Worm (Caenorhabditis elegans): ENCODE results near the gene Y45G12B.2.

The Y45G12B.2 gene

DNA sequence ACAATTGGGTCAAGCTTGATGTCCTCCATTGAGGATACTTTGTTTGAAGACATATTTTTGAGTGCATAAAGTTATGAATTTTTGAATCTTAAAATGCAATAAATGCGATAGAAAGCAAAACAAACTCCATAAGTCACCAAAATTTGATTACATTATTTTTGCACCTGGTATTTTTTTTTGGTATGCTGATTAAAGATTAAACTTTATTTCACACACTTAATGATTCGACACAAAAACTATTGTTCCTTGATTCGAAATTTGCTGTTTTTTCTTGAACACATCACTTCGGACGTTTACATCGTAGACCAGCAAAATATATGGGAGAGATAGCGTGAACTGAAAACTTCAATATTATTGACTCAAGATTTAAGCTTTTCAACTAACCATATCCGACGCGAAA is 45.7 kb downstream of the Y45G12B.2 start, which contains the start of gene srg-61:
TSS of gene srg-61 (minus strand) at position 101 of the 400 bp plus-strand sequence.
- TF ChIP-seq flt-1 (GFP tag; IDR thresholded peaks at IDR 0.05) (no peak), hmbx-1 (tag; optimal IDR thresholded peaks at IDR 0.05) (no peak), aly-1 (tag; optimal IDR thresholded peaks at IDR 0.05) (no peak), sea-1 (GFP tag; conservative IDR thresholded peaks at IDR 0.05) (no peak), ets-7 (tag; optimal IDR thresholded peaks at IDR 0.05) (no peak), ama-1 (optimal IDR thresholded peaks at IDR 0.05) (no peak), tra-4 (tag; optimal IDR thresholded peaks at IDR 0.05) (no peak), hnd-1 (tag; optimal IDR thresholded peaks at IDR 0.05) (no peak), tbx-11 (GFP tag; IDR thresholded peaks at IDR 0.05) (no peak), pes-1 (GFP tag; IDR thresholded peaks at IDR 0.05) (no peak), ceh-36 (tag; optimal IDR thresholded peaks at IDR 0.05) (no peak), F13C5.2 (tag; optimal IDR thresholded peaks at IDR 0.05) (no peak), scrt-1 (GFP tag; IDR thresholded peaks at IDR 0.05) (no peak), ceh-13 (GFP tag; optimal IDR thresholded peaks at IDR 0.05) (no peak), tbx-37 (GFP tag; conservative IDR thresholded peaks at IDR 0.05) (no peak), B0310.2 (tag; optimal IDR thresholded peaks at IDR 0.05) (no peak), hmg-4 (GFP tag; optimal IDR thresholded peaks at IDR 0.05) (no peak)

DNA sequence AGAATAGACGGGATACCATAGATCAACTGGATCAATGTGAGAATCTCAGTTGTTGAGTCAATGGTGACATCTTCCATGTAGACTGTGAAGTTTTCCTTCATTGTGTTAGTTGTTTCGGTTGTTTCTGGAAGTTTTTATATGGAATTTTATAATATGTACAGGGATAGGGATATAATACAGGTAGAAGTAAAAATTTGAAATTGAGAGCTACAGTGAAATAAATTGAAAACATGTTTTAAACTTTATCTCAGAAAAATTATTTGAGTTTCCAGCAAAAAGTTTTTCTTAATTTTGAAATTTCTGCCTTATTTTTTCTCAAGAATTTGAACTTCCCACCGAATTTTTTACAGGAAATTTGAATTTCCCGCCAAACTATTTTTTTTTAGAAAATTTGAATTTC is 47.7 kb downstream of the Y45G12B.2 start, which contains the start of gene srg-62:
TSS of gene srg-62 (minus strand) at position 101 of the 400 bp plus-strand sequence.
- TF ChIP-seq hnd-1 (tag; optimal IDR thresholded peaks at IDR 0.05) (no peak), scrt-1 (GFP tag; IDR thresholded peaks at IDR 0.05) (no peak), tbx-37 (GFP tag; conservative IDR thresholded peaks at IDR 0.05) (no peak), flt-1 (GFP tag; IDR thresholded peaks at IDR 0.05) (no peak), F13C5.2 (tag; optimal IDR thresholded peaks at IDR 0.05) (no peak), ceh-36 (tag; optimal IDR thresholded peaks at IDR 0.05) (no peak)

- TF ChIP-seq aly-1 (tag; optimal IDR thresholded peaks at IDR 0.05) (no peak), hmg-4 (GFP tag; optimal IDR thresholded peaks at IDR 0.05) (no peak), flt-1 (GFP tag; IDR thresholded peaks at IDR 0.05) (no peak), scrt-1 (GFP tag; IDR thresholded peaks at IDR 0.05) (no peak)
These were observed 51.8 kb downstream of the Y45G12B.2 start for ce11 chrV:2746404-2746803.
